Worm (Caenorhabditis elegans): ENCODE data around the gene srz-20.

srz-20 gene

ce11 chrIV:3915296-3915695, at the start of gene srz-20:
TSS of gene srz-20 (plus strand) at chrIV:3915596.
- TF ChIP-seq W03F9.2 (tag; optimal IDR thresholded peaks at IDR 0.05) (no peak), him-1 (tag; optimal IDR thresholded peaks at IDR 0.05) (no peak), dao-5 (tag; optimal IDR thresholded peaks at IDR 0.05) (no peak)

ce11 chrIV:3866018-3866417, 49.4 kb upstream of the srz-20 start:
- TF ChIP-seq him-1 (tag; optimal IDR thresholded peaks at IDR 0.05) (no peak), dao-5 (tag; optimal IDR thresholded peaks at IDR 0.05) (no peak), W03F9.2 (tag; optimal IDR thresholded peaks at IDR 0.05) (no peak)

ce11 chrIV:3867252-3867651, 48.1 kb upstream of the srz-20 start, which contains the start of gene F37C4.4:
TSS of gene F37C4.4 (plus strand) at chrIV:3867309.
- no peak for TF ChIP-seq dao-5 (tag; optimal IDR thresholded peaks at IDR 0.05)
- no peak for TF ChIP-seq W03F9.2 (tag; optimal IDR thresholded peaks at IDR 0.05)
- TF ChIP-seq him-1 (tag; optimal IDR thresholded peaks at IDR 0.05) = no peak

ce11 chrIV:3869875-3870274, 45.5 kb upstream of the srz-20 start:
- TF ChIP-seq him-1 (tag; optimal IDR thresholded peaks at IDR 0.05) (no peak), W03F9.2 (tag; optimal IDR thresholded peaks at IDR 0.05) (no peak), dao-5 (tag; optimal IDR thresholded peaks at IDR 0.05) (no peak)

- no peak for TF ChIP-seq him-1 (tag; optimal IDR thresholded peaks at IDR 0.05)
- TF ChIP-seq W03F9.2 (tag; optimal IDR thresholded peaks at IDR 0.05) = no peak
- TF ChIP-seq dao-5 (tag; optimal IDR thresholded peaks at IDR 0.05) = no peak
Observed at ce11 chrIV:3873195-3873594, 42.2 kb upstream of the srz-20 start.

ce11 chrIV:3873706-3874105, 41.7 kb upstream of the srz-20 start, which contains the start of gene F37C4.5:
TSS of gene F37C4.5 (minus strand) at chrIV:3873806.
- TF ChIP-seq him-1 (tag; optimal IDR thresholded peaks at IDR 0.05) = no peak
- no peak for TF ChIP-seq W03F9.2 (tag; optimal IDR thresholded peaks at IDR 0.05)
- no peak for TF ChIP-seq dao-5 (tag; optimal IDR thresholded peaks at IDR 0.05)

ce11 chrIV:3874417-3874816, 41.0 kb upstream of the srz-20 start:
- TF ChIP-seq him-1 (tag; optimal IDR thresholded peaks at IDR 0.05) (no peak), dao-5 (tag; optimal IDR thresholded peaks at IDR 0.05) (no peak), W03F9.2 (tag; optimal IDR thresholded peaks at IDR 0.05) (no peak)

- TF ChIP-seq W03F9.2 (tag; optimal IDR thresholded peaks at IDR 0.05) = no peak
- TF ChIP-seq him-1 (tag; optimal IDR thresholded peaks at IDR 0.05) = no peak
- no peak for TF ChIP-seq dao-5 (tag; optimal IDR thresholded peaks at IDR 0.05)
Observed at ce11 chrIV:3875260-3875659, 40.1 kb upstream of the srz-20 start.

ce11 chrIV:3876955-3877354, 38.4 kb upstream of the srz-20 start:
- TF ChIP-seq him-1 (tag; optimal IDR thresholded peaks at IDR 0.05) = no peak
- TF ChIP-seq W03F9.2 (tag; optimal IDR thresholded peaks at IDR 0.05) = no peak
- no peak for TF ChIP-seq dao-5 (tag; optimal IDR thresholded peaks at IDR 0.05)

- TF ChIP-seq W03F9.2 (tag; optimal IDR thresholded peaks at IDR 0.05) = no peak
- no peak for TF ChIP-seq him-1 (tag; optimal IDR thresholded peaks at IDR 0.05)
- TF ChIP-seq dao-5 (tag; optimal IDR thresholded peaks at IDR 0.05) = no peak
Observed at ce11 chrIV:3878283-3878938, 37.0 kb upstream of the srz-20 start, which contains the start of gene F37C4.6. TSS of gene F37C4.6 (minus strand) at chrIV:3878333.

ce11 chrIV:3881119-3881518, 34.3 kb upstream of the srz-20 start, which contains the start of the genes F37C4.8 and oac-23:
TSS of gene F37C4.8 (minus strand) at chrIV:3881219.
TSS of gene oac-23 (plus strand) at chrIV:3881441.
- TF ChIP-seq him-1 (tag; optimal IDR thresholded peaks at IDR 0.05) (no peak), W03F9.2 (tag; optimal IDR thresholded peaks at IDR 0.05) (no peak), dao-5 (tag; optimal IDR thresholded peaks at IDR 0.05) (no peak)

ce11 chrIV:3885369-3885768, 30.0 kb upstream of the srz-20 start, which contains the start of gene oac-22:
TSS of gene oac-22 (plus strand) at chrIV:3885669.
- no peak for TF ChIP-seq him-1 (tag; optimal IDR thresholded peaks at IDR 0.05)

ce11 chrIV:3888963-3889362, 26.4 kb upstream of the srz-20 start, which contains the start of gene oac-21:
TSS of gene oac-21 (plus strand) at chrIV:3889263.
- TF ChIP-seq W03F9.2 (tag; optimal IDR thresholded peaks at IDR 0.05) (no peak), him-1 (tag; optimal IDR thresholded peaks at IDR 0.05) (no peak), dao-5 (tag; optimal IDR thresholded peaks at IDR 0.05) (no peak)

ce11 chrIV:3892027-3892426, 23.4 kb upstream of the srz-20 start, which contains the start of gene F56D6.9:
TSS of gene F56D6.9 (plus strand) at chrIV:3892327.
- TF ChIP-seq W03F9.2 (tag; optimal IDR thresholded peaks at IDR 0.05) (no peak), him-1 (tag; optimal IDR thresholded peaks at IDR 0.05) (no peak), dao-5 (tag; optimal IDR thresholded peaks at IDR 0.05) (no peak)
